Worm (Caenorhabditis elegans) whole organism, late embryonic: Measurements from ENCODE around the gene Y38E10A.22.

Source experiments
- C08G9.2 ChIP-seq: sonication (generic microtip); optimal IDR thresholded peaks from 2 replicates; lab custom pipeline; 2016; ENCODE audit warnings: mild to moderate bottlenecking, missing genetic modification characterization, moderate library complexity, missing compliant biosample characterization
- K02D7.2 ChIP-seq: sonication (generic microtip); optimal IDR thresholded peaks from 2 replicates; lab custom pipeline; 2017; ENCODE audit warnings: mild to moderate bottlenecking, missing genetic modification characterization, missing compliant biosample characterization
- K09A11.1 ChIP-seq: sonication (generic microtip); optimal IDR thresholded peaks from 2 replicates; lab custom pipeline; 2017; ENCODE audit warnings: antibody characterized with exemption, mild to moderate bottlenecking, missing genetic modification characterization, missing compliant biosample characterization; ENCODE audit not compliant: insufficient read depth
- ceh-24 ChIP-seq: sonication (generic microtip); optimal IDR thresholded peaks from 2 replicates; lab custom pipeline; 2016; ENCODE audit warnings: mild to moderate bottlenecking, missing genetic modification characterization, missing compliant biosample characterization
- ceh-34 ChIP-seq: sonication (generic microtip); optimal IDR thresholded peaks from 2 replicates; lab custom pipeline; 2016; ENCODE audit warnings: mild to moderate bottlenecking, missing genetic modification characterization, missing compliant biosample characterization
- nhr-11 ChIP-seq: fragments of 150-350 bp; optimal IDR thresholded peaks from 2 replicates; lab custom pipeline; 2014; ENCODE audit warnings: missing biosample characterization, missing genetic modification characterization
- unc-55 ChIP-seq: sonication (generic microtip); optimal IDR thresholded peaks from 2 replicates; lab custom pipeline; 2017; ENCODE audit warnings: missing biosample characterization, missing genetic modification reagents, missing genetic modification characterization

DNA sequence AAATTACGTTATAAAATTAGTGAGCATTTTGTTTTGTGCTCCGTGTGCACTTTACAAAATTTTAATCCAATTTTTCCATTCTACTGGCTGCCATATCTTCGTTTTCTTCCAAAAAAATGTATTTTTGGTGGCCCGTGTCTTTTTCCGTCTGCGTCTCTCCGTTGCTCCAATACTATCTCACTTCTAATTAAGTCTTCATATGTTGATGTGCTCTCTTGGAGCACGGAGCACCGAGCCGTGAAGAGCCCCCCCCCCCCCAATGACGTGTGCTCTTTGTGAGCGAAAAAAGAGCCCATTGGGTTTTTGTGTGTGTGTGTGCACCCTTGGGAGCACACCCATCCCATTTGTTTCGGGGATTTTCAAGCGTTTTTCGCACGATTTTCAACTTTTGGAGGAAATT, 12.6 kb downstream of the Y38E10A.22 start:
- TF ChIP-seq ceh-24 (tag; lab: Kevin White, UChicago) (no peak), C08G9.2 (tag; lab: Kevin White, UChicago) (no peak), nhr-11 (tag; lab: Kevin White, UChicago) (no peak), unc-55 (no peak), ceh-34 (tag; lab: Kevin White, UChicago) (no peak), K02D7.2 (tag; lab: Kevin White, UChicago) (no peak), K09A11.1 (tag; lab: Kevin White, UChicago) (no peak)
